Worm (Caenorhabditis elegans) whole organism, young adult: ENCODE data around the gene ftn-1.

Experiments used
- B0035.1 ChIP-seq: sonication (generic microtip); optimal IDR thresholded peaks from 2 replicates; lab custom pipeline; 2016; ENCODE audit warnings: missing genetic modification characterization, mild to moderate bottlenecking, missing compliant biosample characterization, missing genotype, missing genetic modification reagents
- C17E4.6 ChIP-seq: fragments of 200-800 bp; sonication (Bioruptor generic); IDR thresholded peaks from 2 replicates; pipeline ENCODE4 v1.3.6; 2022; ENCODE audit warnings: missing genetic modification reagents, missing genetic modification characterization, missing compliant biosample characterization
- F10E7.11 ChIP-seq: sonication (generic microtip); optimal IDR thresholded peaks from 2 replicates; lab custom pipeline; 2017; ENCODE audit warnings: mild to moderate bottlenecking, missing genetic modification characterization, moderate library complexity, missing compliant biosample characterization
- F22D6.2 ChIP-seq: sonication (generic microtip); optimal IDR thresholded peaks from 2 replicates; lab custom pipeline; 2016; ENCODE audit warnings: mild to moderate bottlenecking, missing genetic modification characterization, missing compliant biosample characterization
- F57A8.1 ChIP-seq: fragments of 200-800 bp; sonication (Bioruptor generic); optimal IDR thresholded peaks from 2 replicates; lab custom pipeline; 2018; ENCODE audit warnings: mild to moderate bottlenecking, missing genetic modification characterization, moderate library complexity, missing compliant biosample characterization
- F57C9.4 ChIP-seq: sonication (generic microtip); optimal IDR thresholded peaks from 2 replicates; lab custom pipeline; 2017; ENCODE audit warnings: mild to moderate bottlenecking, missing genetic modification characterization, missing compliant biosample characterization
- K11D2.4 ChIP-seq: fragments of 200-800 bp; sonication (Bioruptor generic); IDR thresholded peaks from 2 replicates; pipeline ENCODE4 v1.3.6; 2022; ENCODE audit warnings: missing genetic modification reagents, missing genetic modification characterization, missing compliant biosample characterization
- T07F8.4 ChIP-seq: sonication (generic microtip); optimal IDR thresholded peaks from 2 replicates; lab custom pipeline; 2016; ENCODE audit warnings: mild to moderate bottlenecking, missing genetic modification characterization, moderate library complexity, missing compliant biosample characterization
- T26A5.8 ChIP-seq: sonication (generic microtip); optimal IDR thresholded peaks from 2 replicates; lab custom pipeline; 2016; ENCODE audit warnings: missing genetic modification characterization, missing compliant biosample characterization
- Y53F4B.3 ChIP-seq: fragments of 200-800 bp; sonication (Bioruptor generic); IDR thresholded peaks from 2 replicates; pipeline ENCODE4 v1.3.6; 2022; ENCODE audit warnings: missing genetic modification reagents, missing genetic modification characterization, missing compliant biosample characterization
- Y53G8AR.9 ChIP-seq: fragments of 200-800 bp; sonication (Bioruptor generic); conservative IDR thresholded peaks from 2 replicates; pipeline ENCODE4 v1.3.6; 2022; ENCODE audit warnings: missing genetic modification reagents, missing genetic modification characterization, missing compliant biosample characterization
- Y56A3A.18 ChIP-seq: fragments of 200-800 bp; sonication (Bioruptor generic); IDR thresholded peaks from 2 replicates; pipeline ENCODE4 v1.3.6; 2022; ENCODE audit warnings: missing genetic modification reagents, missing genetic modification characterization, missing compliant biosample characterization
- Y67H2A.10 ChIP-seq: fragments of 200-800 bp; sonication (Bioruptor generic); conservative IDR thresholded peaks from 2 replicates; pipeline ENCODE4 v1.3.6; 2022; ENCODE audit warnings: missing genetic modification reagents, missing genetic modification characterization, missing compliant biosample characterization
- Y79H2A.3 ChIP-seq: fragments of 200-800 bp; sonication (Bioruptor generic); conservative IDR thresholded peaks from 2 replicates; pipeline ENCODE4 v1.3.6; 2022; ENCODE audit warnings: missing genetic modification reagents, missing genetic modification characterization, missing compliant biosample characterization
- akir-1 ChIP-seq: fragments of 200-800 bp; sonication (Bioruptor generic); optimal IDR thresholded peaks from 2 replicates; lab custom pipeline; 2018; ENCODE audit warnings: mild to moderate bottlenecking, missing genetic modification characterization, moderate library complexity, missing compliant biosample characterization
- ama-1 ChIP-seq, 3 experiments: fragments of 150-350 bp in 1 of 3; sonication (generic microtip) in 2 of 3; optimal IDR thresholded peaks; 2 replicates each; lab custom pipeline; 2014 to 2018; ENCODE audit warnings: missing biosample characterization in 2 of 3, missing genetic modification characterization in 2 of 3, missing genetic modification reagents in 2 of 3
- athp-1 ChIP-seq: sonication (generic microtip); optimal IDR thresholded peaks from 2 replicates; lab custom pipeline; 2017; ENCODE audit warnings: mild to moderate bottlenecking, missing genetic modification characterization, missing compliant biosample characterization
- bed-1 ChIP-seq: fragments of 200-800 bp; sonication (Bioruptor generic); IDR thresholded peaks from 2 replicates; pipeline ENCODE4 v1.3.6; 2022; ENCODE audit warnings: missing genetic modification reagents, missing genetic modification characterization, missing compliant biosample characterization
- ccch-3 ChIP-seq: fragments of 200-800 bp; sonication (Bioruptor generic); optimal IDR thresholded peaks from 2 replicates; lab custom pipeline; 2018; ENCODE audit warnings: mild to moderate bottlenecking, missing genetic modification characterization, missing compliant biosample characterization
- cebp-1 ChIP-seq, 2 experiments: fragments of 200-800 bp in 1 of 2; sonication (Bioruptor generic) in 1 of 2; sonication (generic microtip) in 1 of 2; IDR thresholded peaks in 1 of 2; optimal IDR thresholded peaks in 1 of 2; 2 replicates each; pipeline versions ENCODE4 v1.3.6 to Lab custom; 2017 to 2022; ENCODE audit warnings: missing compliant biosample characterization in 2 of 2, missing genetic modification characterization in 2 of 2, mild to moderate bottlenecking in 1 of 2, missing genetic modification reagents in 1 of 2, moderate library complexity in 1 of 2
- ceh-100 ChIP-seq: fragments of 200-800 bp; sonication (Bioruptor generic); IDR thresholded peaks from 2 replicates; pipeline ENCODE4 v1.3.6; 2022; ENCODE audit warnings: missing genetic modification reagents, missing genetic modification characterization, missing compliant biosample characterization
- ceh-40 ChIP-seq: fragments of 200-800 bp; sonication (Bioruptor generic); IDR thresholded peaks from 2 replicates; pipeline ENCODE4 v1.3.6; 2022; ENCODE audit warnings: missing genetic modification characterization, missing compliant biosample characterization
- ceh-79 ChIP-seq: sonication (generic microtip); optimal IDR thresholded peaks from 2 replicates; lab custom pipeline; 2017; ENCODE audit warnings: mild to moderate bottlenecking, missing genetic modification characterization, missing compliant biosample characterization
- egl-44 ChIP-seq: fragments of 200-800 bp; sonication (Bioruptor generic); IDR thresholded peaks from 2 replicates; pipeline ENCODE4 v1.3.6; 2022; ENCODE audit warnings: missing genetic modification reagents, missing genetic modification characterization, missing compliant biosample characterization
- ekl-4 ChIP-seq: fragments of 200-800 bp; sonication (Bioruptor generic); IDR thresholded peaks from 2 replicates; pipeline ENCODE4 v1.3.6; 2022; ENCODE audit warnings: missing genetic modification reagents, missing genetic modification characterization, missing compliant biosample characterization
- gei-17 ChIP-seq: fragments of 200-800 bp; sonication (Bioruptor generic); optimal IDR thresholded peaks from 2 replicates; lab custom pipeline; 2018; ENCODE audit warnings: mild to moderate bottlenecking, missing genetic modification characterization, missing compliant biosample characterization
- hsf-1 ChIP-seq: fragments of 200-800 bp; sonication (Bioruptor generic); IDR thresholded peaks from 2 replicates; pipeline ENCODE4 v1.3.6; 2022; ENCODE audit warnings: missing genetic modification reagents, missing genetic modification characterization, missing compliant biosample characterization
- let-526 ChIP-seq: fragments of 200-800 bp; sonication (Bioruptor generic); IDR thresholded peaks from 2 replicates; pipeline ENCODE4 v1.3.6; 2022; ENCODE audit warnings: missing genetic modification reagents, missing genetic modification characterization, missing compliant biosample characterization
- lin-40 ChIP-seq: sonication (generic microtip); optimal IDR thresholded peaks from 2 replicates; lab custom pipeline; 2016; ENCODE audit warnings: missing genetic modification characterization, mild to moderate bottlenecking, missing compliant biosample characterization, missing genotype, missing genetic modification reagents
- lin-54 ChIP-seq: fragments of 200-800 bp; sonication (Bioruptor generic); optimal IDR thresholded peaks from 2 replicates; lab custom pipeline; 2018; ENCODE audit warnings: mild to moderate bottlenecking, missing genetic modification characterization, missing compliant biosample characterization
- lir-1 ChIP-seq: fragments of 200-800 bp; sonication (Bioruptor generic); conservative IDR thresholded peaks from 2 replicates; pipeline ENCODE4 v1.3.6; 2022; ENCODE audit warnings: missing genetic modification reagents, missing genetic modification characterization, missing compliant biosample characterization
- mes-4 ChIP-seq: sonication (generic microtip); optimal IDR thresholded peaks from 2 replicates; lab custom pipeline; 2016; ENCODE audit warnings: missing genotype, missing genetic modification characterization, missing compliant biosample characterization
- mxl-1 ChIP-seq: sonication (generic microtip); optimal IDR thresholded peaks from 2 replicates; lab custom pipeline; 2016; ENCODE audit warnings: missing genetic modification characterization, missing compliant biosample characterization
- nfya-1 ChIP-seq: sonication (generic microtip); optimal IDR thresholded peaks from 2 replicates; lab custom pipeline; 2017; ENCODE audit warnings: antibody characterized with exemption, missing compliant biosample characterization, missing genetic modification characterization, borderline replicate concordance; ENCODE audit not compliant: insufficient read depth
- nhr-120 ChIP-seq: fragments of 200-800 bp; sonication (Bioruptor generic); IDR thresholded peaks from 2 replicates; pipeline ENCODE4 v1.3.6; 2022; ENCODE audit warnings: missing genetic modification characterization, missing compliant biosample characterization
- nhr-27 ChIP-seq: fragments of 200-800 bp; sonication (Bioruptor generic); optimal IDR thresholded peaks from 2 replicates; lab custom pipeline; 2018; ENCODE audit warnings: mild to moderate bottlenecking, missing genetic modification characterization, moderate library complexity, missing compliant biosample characterization
- nhr-90 ChIP-seq: sonication (generic microtip); optimal IDR thresholded peaks from 2 replicates; lab custom pipeline; 2016; ENCODE audit warnings: missing genotype, mild to moderate bottlenecking, missing genetic modification characterization, missing compliant biosample characterization
- pha-4 ChIP-seq: fragments of 150-350 bp; sonication (generic microtip); optimal IDR thresholded peaks from 2 replicates; lab custom pipeline; 2014; ENCODE audit warnings: missing biosample characterization, missing genetic modification reagents, missing genetic modification characterization
- rpc-1 ChIP-seq, 2 experiments: fragments of 150-350 bp in 1 of 2; sonication (generic microtip) in 1 of 2; optimal IDR thresholded peaks; 2 replicates each; lab custom pipeline; 2014 to 2018; ENCODE audit warnings: missing biosample characterization in 1 of 2, missing genetic modification characterization in 1 of 2, missing genetic modification reagents in 1 of 2, missing genotype in 1 of 2
- sdz-38 ChIP-seq: sonication (generic microtip); optimal IDR thresholded peaks from 2 replicates; lab custom pipeline; 2016; ENCODE audit warnings: missing genotype, missing genetic modification characterization, missing compliant biosample characterization
- tbx-9 ChIP-seq: sonication (generic microtip); optimal IDR thresholded peaks from 2 replicates; lab custom pipeline; 2016; ENCODE audit warnings: borderline replicate concordance, missing genetic modification characterization, inconsistent platforms, missing compliant biosample characterization
- ztf-26 ChIP-seq: sonication (generic microtip); optimal IDR thresholded peaks from 2 replicates; lab custom pipeline; 2017; ENCODE audit warnings: missing genetic modification characterization, missing compliant biosample characterization
- ztf-28 ChIP-seq: fragments of 200-800 bp; sonication (Bioruptor generic); IDR thresholded peaks from 2 replicates; pipeline ENCODE4 v1.3.6; 2022; ENCODE audit warnings: missing genetic modification reagents, missing genetic modification characterization, missing compliant biosample characterization

ftn-1 gene

DNA sequence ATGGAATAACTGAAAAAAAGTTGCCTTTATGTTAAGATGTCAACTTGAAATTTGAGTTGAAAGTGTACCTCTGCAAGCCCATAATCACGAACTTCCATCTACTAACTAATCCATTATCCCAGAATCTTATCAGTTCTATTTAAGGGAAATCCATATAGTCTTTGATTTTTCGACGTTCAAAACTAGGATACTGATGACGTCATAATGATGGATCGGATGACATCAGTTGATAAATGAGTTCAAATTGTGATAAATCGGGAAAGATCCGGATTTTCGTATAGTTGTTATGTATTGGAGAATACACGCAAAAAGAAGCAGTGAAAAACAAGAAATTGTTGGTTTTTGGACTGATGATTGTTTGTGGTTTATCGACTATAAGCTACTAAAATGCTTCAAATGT is 3.7 kb downstream of the ftn-1 start:
- no peak for TF ChIP-seq T07F8.4 (tag; lab: Kevin White, UChicago)
- no peak for TF ChIP-seq ztf-26 (tag; lab: Kevin White, UChicago)
- TF ChIP-seq ekl-4 (GFP tag; lab: Robert Waterston, UW), result no peak
- no peak for TF ChIP-seq nfya-1
- TF ChIP-seq Y67H2A.10, result no peak
- TF ChIP-seq lir-1, result no peak
- TF ChIP-seq akir-1 (GFP tag; lab: Kevin White, UChicago), result no peak
- TF ChIP-seq athp-1, result no peak
- no peak for TF ChIP-seq Y56A3A.18 (GFP tag; lab: Robert Waterston, UW)
- TF ChIP-seq cebp-1 (GFP tag; IDR thresholded peaks at IDR 0.05; lab: Robert Waterston, UW), result no peak
- no peak for TF ChIP-seq cebp-1 (tag; optimal IDR thresholded peaks at IDR 0.05; lab: Kevin White, UChicago)
- TF ChIP-seq F57C9.4, result no peak
- TF ChIP-seq lin-54 (GFP tag; lab: Kevin White, UChicago), result no peak
- TF ChIP-seq pha-4 (tag; lab: Kevin White, UChicago), result no peak
- no peak for TF ChIP-seq tbx-9 (tag; lab: Kevin White, UChicago)

DNA sequence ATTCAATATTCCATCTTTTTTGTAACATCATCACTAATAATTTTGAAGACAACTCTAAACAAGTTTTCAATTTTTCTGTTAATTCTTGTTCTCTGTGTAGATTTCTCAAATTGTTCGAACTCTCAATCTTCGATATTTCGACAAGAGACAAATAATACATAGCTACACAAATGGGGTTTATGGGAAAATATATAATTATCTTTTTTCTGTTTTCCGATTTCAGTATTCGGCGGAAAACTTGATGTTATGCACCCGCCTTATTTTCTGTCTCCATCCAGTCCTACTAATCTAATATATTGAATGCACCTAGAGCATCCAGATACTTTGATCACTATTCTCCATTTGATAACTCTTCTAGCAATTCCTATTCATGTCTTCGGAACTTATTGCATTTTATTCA is 8.4 kb downstream of the ftn-1 start, which contains the start of gene srh-268:
TSS of gene srh-268 (plus strand) at position 301 of the 400 bp plus-strand sequence.
- no peak for TF ChIP-seq B0035.1 (tag; lab: Kevin White, UChicago)
- no peak for TF ChIP-seq nhr-120 (GFP tag; lab: Robert Waterston, UW)
- no peak for TF ChIP-seq mes-4 (tag; lab: Kevin White, UChicago)
- no peak for TF ChIP-seq tbx-9 (tag; lab: Kevin White, UChicago)
- no peak for TF ChIP-seq ama-1 (optimal IDR thresholded peaks at IDR 0.05; lab: Kevin White, UChicago)
- no peak for TF ChIP-seq ama-1 (GFP tag; optimal IDR thresholded peaks at IDR 0.05; lab: Kevin White, UChicago)
- no peak for TF ChIP-seq sdz-38
- TF ChIP-seq F10E7.11 (tag; lab: Kevin White, UChicago), result no peak

DNA sequence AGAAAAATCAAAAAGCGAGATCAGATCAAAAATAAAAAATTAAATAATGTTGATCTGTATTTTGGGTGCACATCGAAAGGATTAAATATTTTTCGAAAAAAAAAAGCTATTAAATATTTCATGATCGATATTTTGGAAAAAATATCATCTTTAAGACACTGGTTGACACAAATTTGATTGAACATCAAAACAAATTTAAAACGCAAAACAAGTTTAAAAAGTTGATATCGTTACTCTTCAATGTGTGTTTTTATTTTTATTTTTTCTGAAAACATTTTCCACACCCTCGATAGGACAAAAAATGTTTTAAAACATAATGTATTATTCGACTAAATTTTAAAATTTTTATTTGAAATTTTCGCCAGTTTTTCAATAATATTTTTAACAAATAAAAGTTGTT is 9.4 kb downstream of the ftn-1 start, which contains the start of gene C54F6.12:
TSS of gene C54F6.12 (minus strand) at position 101 of the 400 bp plus-strand sequence.
- TF ChIP-seq F22D6.2 (no peak), K11D2.4 (GFP tag; lab: Robert Waterston, UW) (no peak), C17E4.6 (GFP tag; lab: Robert Waterston, UW) (no peak), hsf-1 (GFP tag; lab: Robert Waterston, UW) (no peak), Y79H2A.3 (no peak), bed-1 (GFP tag; lab: Robert Waterston, UW) (no peak), lin-40 (tag; lab: Kevin White, UChicago) (no peak), gei-17 (GFP tag; lab: Kevin White, UChicago) (no peak), nhr-90 (tag; lab: Kevin White, UChicago) (no peak), ccch-3 (GFP tag; lab: Kevin White, UChicago) (no peak)
- TF ChIP-seq, all 124 proteins: peak for 0

DNA sequence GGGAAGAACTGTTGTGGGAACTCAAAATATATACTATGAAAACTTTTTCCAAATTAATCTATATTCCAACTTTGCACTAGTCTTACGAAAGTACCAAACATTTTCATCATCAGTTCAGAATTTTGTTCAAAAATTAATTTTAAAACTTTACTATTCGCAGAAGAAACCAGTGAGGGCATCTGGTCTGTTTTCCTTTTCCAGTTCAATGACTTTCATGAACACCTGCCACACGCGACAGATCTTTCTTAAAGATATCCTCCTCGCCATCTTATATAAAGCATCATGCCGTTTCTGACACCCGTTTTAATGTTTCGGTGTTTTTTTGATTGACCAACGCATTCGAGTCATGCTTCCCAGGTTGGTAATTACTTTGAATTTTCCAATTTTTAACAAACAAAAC is 14.4 kb downstream of the ftn-1 start, which contains the start of gene C54F6.3:
TSS of gene C54F6.3 (plus strand) at position 301 of the 400 bp plus-strand sequence.
- no peak for TF ChIP-seq egl-44 (GFP tag; lab: Robert Waterston, UW)
- no peak for TF ChIP-seq Y53F4B.3
- TF ChIP-seq Y79H2A.3, result no peak
- no peak for TF ChIP-seq let-526 (GFP tag; lab: Robert Waterston, UW)
- no peak for TF ChIP-seq akir-1 (GFP tag; lab: Kevin White, UChicago)
- TF ChIP-seq ztf-28, result no peak
- no peak for TF ChIP-seq T26A5.8 (tag; lab: Kevin White, UChicago)
- no peak for TF ChIP-seq ceh-40 (GFP tag; lab: Robert Waterston, UW)
- TF ChIP-seq nhr-27 (tag; lab: Kevin White, UChicago), result no peak
- TF ChIP-seq C17E4.6 (GFP tag; lab: Robert Waterston, UW), result no peak
- no peak for TF ChIP-seq F57A8.1 (GFP tag; lab: Kevin White, UChicago)
- no peak for TF ChIP-seq rpc-1 (optimal IDR thresholded peaks at IDR 0.05; lab: Kevin White, UChicago)
- no peak for TF ChIP-seq rpc-1 (tag; optimal IDR thresholded peaks at IDR 0.05; lab: Kevin White, UChicago)
- no peak for TF ChIP-seq ceh-100 (GFP tag; lab: Robert Waterston, UW)
- no peak for TF ChIP-seq nhr-120 (GFP tag; lab: Robert Waterston, UW)
- TF ChIP-seq mxl-1 (tag; lab: Kevin White, UChicago), result no peak
- no peak for TF ChIP-seq Y53G8AR.9 (GFP tag; lab: Robert Waterston, UW)
- TF ChIP-seq F10E7.11 (tag; lab: Kevin White, UChicago), result no peak
- TF ChIP-seq ceh-79 (tag; lab: Kevin White, UChicago), result no peak
- TF ChIP-seq T07F8.4 (tag; lab: Kevin White, UChicago), result no peak
